Worm (Caenorhabditis elegans) whole organism, late embryonic: ENCODE results near the gene F31F6.1.

ENCODE experiments used
- ceh-2 ChIP-seq: sonication (generic microtip); optimal IDR thresholded peaks from 2 replicates; lab custom pipeline; 2016; ENCODE audit warnings: missing genotype, missing genetic modification characterization, missing compliant biosample characterization
- dve-1 ChIP-seq: sonication (generic microtip); optimal IDR thresholded peaks from 2 replicates; lab custom pipeline; 2017; ENCODE audit warnings: antibody characterized with exemption, mild to moderate bottlenecking, missing genetic modification characterization, missing compliant biosample characterization
- elt-2 ChIP-seq: sonication (generic microtip); optimal IDR thresholded peaks from 2 replicates; lab custom pipeline; 2016; ENCODE audit warnings: missing genetic modification reagents, missing genetic modification characterization, missing compliant biosample characterization
- ets-4 ChIP-seq: sonication (generic microtip); optimal IDR thresholded peaks from 2 replicates; lab custom pipeline; 2016; ENCODE audit warnings: missing genetic modification characterization, missing compliant biosample characterization
- nhr-11 ChIP-seq: fragments of 150-350 bp; optimal IDR thresholded peaks from 2 replicates; lab custom pipeline; 2014; ENCODE audit warnings: missing biosample characterization, missing genetic modification characterization
- pha-4 ChIP-seq: fragments of 150-350 bp; optimal IDR thresholded peaks from 2 replicates; lab custom pipeline; 2018; ENCODE audit warnings: missing biosample characterization, missing genetic modification reagents, missing genetic modification characterization
- sox-4 ChIP-seq: sonication (generic microtip); optimal IDR thresholded peaks from 2 replicates; lab custom pipeline; 2017; ENCODE audit warnings: mild to moderate bottlenecking, missing genetic modification characterization, inconsistent platforms, missing compliant biosample characterization
- unc-86 ChIP-seq: sonication (generic microtip); optimal IDR thresholded peaks from 2 replicates; lab custom pipeline; 2016; ENCODE audit warnings: missing genetic modification characterization, missing compliant biosample characterization

DNA sequence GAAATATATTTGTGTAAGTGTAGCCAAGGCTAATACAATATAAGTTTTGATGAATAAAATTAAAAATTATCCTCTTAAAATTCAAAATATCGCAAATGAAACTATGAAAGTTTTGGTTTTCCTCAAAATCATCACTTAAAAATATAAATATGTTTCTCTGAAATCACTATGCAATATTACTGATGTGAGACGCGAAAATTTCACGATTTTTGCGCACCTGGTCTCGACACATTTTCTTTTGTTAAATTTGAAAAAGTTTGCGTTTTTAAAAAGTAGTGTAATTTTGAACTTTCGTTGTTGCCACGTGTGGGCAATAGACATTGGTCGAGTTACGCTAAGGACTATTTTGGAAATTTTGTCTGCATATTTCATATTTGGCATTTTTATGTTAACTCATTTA, 39.3 kb downstream of the F31F6.1 start:
- TF ChIP-seq ceh-2 (tag; lab: Kevin White, UChicago) (no peak), unc-86 (tag; lab: Kevin White, UChicago) (no peak), nhr-11 (tag; lab: Kevin White, UChicago) (no peak), dve-1 (tag; lab: Kevin White, UChicago) (no peak), ets-4 (tag; lab: Kevin White, UChicago) (no peak), elt-2 (tag; lab: Kevin White, UChicago) (no peak), pha-4 (tag; lab: Kevin White, UChicago) (no peak), sox-4 (tag; lab: Kevin White, UChicago) (no peak)
